Worm (Caenorhabditis elegans) whole organism, L3 larva: ENCODE results near the gene cdk-5.
A peak's percentile ranks its signal among the peaks of the same experiment; 100 is the strongest.

Experiments
- R02D3.7 ChIP-seq: fragments of 150-350 bp; optimal IDR thresholded peaks from 2 replicates; lab custom pipeline; 2014; ENCODE audit warnings: missing biosample characterization, missing genetic modification characterization
- ZK546.5 ChIP-seq: sonication (generic microtip); optimal IDR thresholded peaks from 2 replicates; lab custom pipeline; 2017; ENCODE audit warnings: missing biosample characterization, missing genetic modification characterization
- aly-2 ChIP-seq: fragments of 150-350 bp; optimal IDR thresholded peaks from 2 replicates; lab custom pipeline; 2014; ENCODE audit warnings: missing biosample characterization, missing genetic modification characterization
- ama-1 ChIP-seq: fragments of 150-350 bp; optimal IDR thresholded peaks from 2 replicates; lab custom pipeline; 2018
- ceh-16 ChIP-seq: sonication (generic microtip); optimal IDR thresholded peaks from 2 replicates; lab custom pipeline; 2017; ENCODE audit warnings: missing biosample characterization, missing genetic modification characterization
- ceh-28 ChIP-seq: fragments of 150-350 bp; optimal IDR thresholded peaks from 2 replicates; lab custom pipeline; 2014; ENCODE audit warnings: missing biosample characterization, missing genetic modification reagents, missing genetic modification characterization
- ceh-82 ChIP-seq: fragments of 150-350 bp; optimal IDR thresholded peaks from 2 replicates; lab custom pipeline; 2014; ENCODE audit warnings: missing biosample characterization, missing genetic modification characterization
- ceh-9 ChIP-seq: sonication (generic microtip); optimal IDR thresholded peaks from 2 replicates; lab custom pipeline; 2018; ENCODE audit warnings: missing biosample characterization, missing genetic modification characterization
- daf-12 ChIP-seq: fragments of 150-350 bp; optimal IDR thresholded peaks from 2 replicates; lab custom pipeline; 2014; ENCODE audit warnings: missing biosample characterization, missing genetic modification reagents, missing genetic modification characterization
- egl-27 ChIP-seq: sonication (generic microtip); optimal IDR thresholded peaks from 4 replicates; lab custom pipeline; 2017; ENCODE audit warnings: missing biosample characterization, missing genetic modification reagents, missing genetic modification characterization
- egl-5 ChIP-seq: fragments of 150-350 bp; optimal IDR thresholded peaks from 2 replicates; lab custom pipeline; 2017; ENCODE audit warnings: missing biosample characterization, missing genetic modification reagents, missing genetic modification characterization, inconsistent platforms
- elt-1 ChIP-seq: fragments of 150-350 bp; optimal IDR thresholded peaks from 2 replicates; lab custom pipeline; 2014; ENCODE audit warnings: missing biosample characterization, missing genetic modification characterization
- elt-2 ChIP-seq: sonication (generic microtip); optimal IDR thresholded peaks from 2 replicates; lab custom pipeline; 2016; ENCODE audit warnings: missing genetic modification reagents, mild to moderate bottlenecking, missing genetic modification characterization, missing compliant biosample characterization
- elt-3 ChIP-seq, 3 experiments: fragments of 150-350 bp in 1 of 3; sonication (generic microtip) in 2 of 3; optimal IDR thresholded peaks; 2 replicates in 2 of 3; 4 replicates in 1 of 3; lab custom pipeline; 2014 to 2017; ENCODE audit warnings: missing biosample characterization in 3 of 3, missing genetic modification characterization in 3 of 3
- eor-1 ChIP-seq, 2 experiments: fragments of 150-350 bp; optimal IDR thresholded peaks; 2 replicates each; lab custom pipeline; 2014 to 2018; ENCODE audit warnings: missing biosample characterization in 2 of 2, missing genetic modification characterization in 2 of 2
- fkh-10 ChIP-seq: sonication (generic microtip); optimal IDR thresholded peaks from 2 replicates; lab custom pipeline; 2017; ENCODE audit warnings: missing biosample characterization, missing genetic modification reagents, missing genetic modification characterization
- fkh-2 ChIP-seq: fragments of 150-350 bp; optimal IDR thresholded peaks from 2 replicates; lab custom pipeline; 2014; ENCODE audit warnings: missing biosample characterization, missing genetic modification reagents, missing genetic modification characterization
- fos-1 ChIP-seq: fragments of 150-350 bp; optimal IDR thresholded peaks from 2 replicates; lab custom pipeline; 2014; ENCODE audit warnings: missing biosample characterization, missing genetic modification characterization
- hmg-11 ChIP-seq: sonication (generic microtip); optimal IDR thresholded peaks from 2 replicates; lab custom pipeline; 2016; ENCODE audit warnings: missing genetic modification characterization, missing compliant biosample characterization
- jun-1 ChIP-seq: fragments of 150-350 bp; optimal IDR thresholded peaks from 2 replicates; lab custom pipeline; 2014; ENCODE audit warnings: missing biosample characterization, missing genetic modification reagents, missing genetic modification characterization
- lin-15B ChIP-seq: fragments of 150-350 bp; optimal IDR thresholded peaks from 2 replicates; lab custom pipeline; 2014; ENCODE audit warnings: missing biosample characterization, missing genetic modification characterization
- lin-39 ChIP-seq: fragments of 150-350 bp; optimal IDR thresholded peaks from 2 replicates; lab custom pipeline; 2018; ENCODE audit warnings: missing biosample characterization, missing genetic modification reagents, missing genetic modification characterization
- lsy-12 ChIP-seq: sonication (generic microtip); optimal IDR thresholded peaks from 2 replicates; lab custom pipeline; 2016; ENCODE audit warnings: mild to moderate bottlenecking, missing genetic modification characterization, missing compliant biosample characterization
- mdl-1 ChIP-seq: fragments of 150-350 bp; optimal IDR thresholded peaks from 2 replicates; lab custom pipeline; 2014; ENCODE audit warnings: missing biosample characterization, missing genetic modification characterization
- mml-1 ChIP-seq: fragments of 150-350 bp; sonication (generic microtip); optimal IDR thresholded peaks from 3 replicates; lab custom pipeline; 2014; ENCODE audit warnings: missing biosample characterization, missing genetic modification characterization
- nfya-1 ChIP-seq: sonication (generic microtip); optimal IDR thresholded peaks from 2 replicates; lab custom pipeline; 2017; ENCODE audit warnings: missing genetic modification characterization, mild to moderate bottlenecking, missing compliant biosample characterization, antibody characterized with exemption, moderate library complexity; ENCODE audit not compliant: insufficient read depth
- nhr-11 ChIP-seq: fragments of 150-350 bp; optimal IDR thresholded peaks from 2 replicates; lab custom pipeline; 2014; ENCODE audit warnings: missing biosample characterization, missing genetic modification characterization
- nhr-12 ChIP-seq: fragments of 150-350 bp; optimal IDR thresholded peaks from 2 replicates; lab custom pipeline; 2014; ENCODE audit warnings: missing biosample characterization, missing genetic modification characterization
- nhr-23 ChIP-seq: fragments of 150-350 bp; optimal IDR thresholded peaks from 2 replicates; lab custom pipeline; 2014; ENCODE audit warnings: missing biosample characterization, missing genetic modification reagents, missing genetic modification characterization
- nhr-237 ChIP-seq: fragments of 150-350 bp; optimal IDR thresholded peaks from 2 replicates; lab custom pipeline; 2014; ENCODE audit warnings: missing biosample characterization, missing genetic modification characterization
- nhr-25 ChIP-seq: sonication (generic microtip); optimal IDR thresholded peaks from 2 replicates; lab custom pipeline; 2017; ENCODE audit warnings: missing biosample characterization, missing genetic modification characterization
- nhr-28 ChIP-seq: fragments of 150-350 bp; optimal IDR thresholded peaks from 2 replicates; lab custom pipeline; 2014; ENCODE audit warnings: missing biosample characterization, missing genetic modification characterization
- nhr-43 ChIP-seq: sonication (generic microtip); optimal IDR thresholded peaks from 2 replicates; lab custom pipeline; 2016; ENCODE audit warnings: mild to moderate bottlenecking, missing genetic modification characterization, missing compliant biosample characterization; ENCODE audit not compliant: poor library complexity, severe bottlenecking
- nhr-67 ChIP-seq: fragments of 150-350 bp; optimal IDR thresholded peaks from 2 replicates; lab custom pipeline; 2014; ENCODE audit warnings: missing biosample characterization, missing genetic modification characterization
- nhr-76 ChIP-seq: fragments of 150-350 bp; sonication (generic microtip); optimal IDR thresholded peaks from 5 replicates; lab custom pipeline; 2014; ENCODE audit warnings: missing biosample characterization, missing genetic modification characterization
- nhr-77 ChIP-seq: fragments of 150-350 bp; optimal IDR thresholded peaks from 2 replicates; lab custom pipeline; 2014; ENCODE audit warnings: missing biosample characterization, missing genetic modification characterization
- pha-4 ChIP-seq: fragments of 150-350 bp; optimal IDR thresholded peaks from 2 replicates; lab custom pipeline; 2014; ENCODE audit warnings: missing biosample characterization, missing genetic modification reagents, missing genetic modification characterization
- pqm-1 ChIP-seq: fragments of 150-350 bp; optimal IDR thresholded peaks from 2 replicates; lab custom pipeline; 2017; ENCODE audit warnings: missing biosample characterization, missing genetic modification characterization, inconsistent platforms
- sea-2 ChIP-seq: fragments of 150-350 bp; sonication (generic microtip); optimal IDR thresholded peaks from 4 replicates; lab custom pipeline; 2014; ENCODE audit warnings: missing biosample characterization, missing genetic modification reagents, missing genetic modification characterization
- skn-1 ChIP-seq: fragments of 150-350 bp; optimal IDR thresholded peaks from 2 replicates; lab custom pipeline; 2014; ENCODE audit warnings: missing biosample characterization, missing genetic modification characterization
- snpc-4 ChIP-seq: fragments of 150-350 bp; optimal IDR thresholded peaks from 2 replicates; lab custom pipeline; 2014; ENCODE audit warnings: missing biosample characterization, missing genetic modification characterization
- tbx-2 ChIP-seq: sonication (generic microtip); optimal IDR thresholded peaks from 2 replicates; lab custom pipeline; 2016; ENCODE audit warnings: mild to moderate bottlenecking, missing genetic modification characterization, missing compliant biosample characterization
- unc-39 ChIP-seq: sonication (generic microtip); optimal IDR thresholded peaks from 4 replicates; lab custom pipeline; 2017; ENCODE audit warnings: missing biosample characterization, missing genetic modification characterization
- unc-62 ChIP-seq: fragments of 150-350 bp; sonication (generic microtip); optimal IDR thresholded peaks from 4 replicates; lab custom pipeline; 2014; ENCODE audit warnings: missing biosample characterization, missing genetic modification reagents, missing genetic modification characterization
- zag-1 ChIP-seq: fragments of 150-350 bp; optimal IDR thresholded peaks from 2 replicates; lab custom pipeline; 2014; ENCODE audit warnings: missing biosample characterization, missing genetic modification characterization
- ztf-11 ChIP-seq: fragments of 150-350 bp; optimal IDR thresholded peaks from 2 replicates; lab custom pipeline; 2014; ENCODE audit warnings: missing biosample characterization, missing genetic modification characterization
- ztf-4 ChIP-seq: fragments of 150-350 bp; optimal IDR thresholded peaks from 2 replicates; lab custom pipeline; 2014; ENCODE audit warnings: missing biosample characterization, missing genetic modification characterization

cdk-5 gene

ce11 chrIII:13464493-13465362, 1.4 kb downstream of the cdk-5 start, which contains the start of gene kel-3 (continued):
- TF ChIP-seq nhr-237 (tag; lab: Kevin White, UChicago) (no peak), lin-15B (tag; lab: Kevin White, UChicago) (peak; percentile 34)

DNA sequence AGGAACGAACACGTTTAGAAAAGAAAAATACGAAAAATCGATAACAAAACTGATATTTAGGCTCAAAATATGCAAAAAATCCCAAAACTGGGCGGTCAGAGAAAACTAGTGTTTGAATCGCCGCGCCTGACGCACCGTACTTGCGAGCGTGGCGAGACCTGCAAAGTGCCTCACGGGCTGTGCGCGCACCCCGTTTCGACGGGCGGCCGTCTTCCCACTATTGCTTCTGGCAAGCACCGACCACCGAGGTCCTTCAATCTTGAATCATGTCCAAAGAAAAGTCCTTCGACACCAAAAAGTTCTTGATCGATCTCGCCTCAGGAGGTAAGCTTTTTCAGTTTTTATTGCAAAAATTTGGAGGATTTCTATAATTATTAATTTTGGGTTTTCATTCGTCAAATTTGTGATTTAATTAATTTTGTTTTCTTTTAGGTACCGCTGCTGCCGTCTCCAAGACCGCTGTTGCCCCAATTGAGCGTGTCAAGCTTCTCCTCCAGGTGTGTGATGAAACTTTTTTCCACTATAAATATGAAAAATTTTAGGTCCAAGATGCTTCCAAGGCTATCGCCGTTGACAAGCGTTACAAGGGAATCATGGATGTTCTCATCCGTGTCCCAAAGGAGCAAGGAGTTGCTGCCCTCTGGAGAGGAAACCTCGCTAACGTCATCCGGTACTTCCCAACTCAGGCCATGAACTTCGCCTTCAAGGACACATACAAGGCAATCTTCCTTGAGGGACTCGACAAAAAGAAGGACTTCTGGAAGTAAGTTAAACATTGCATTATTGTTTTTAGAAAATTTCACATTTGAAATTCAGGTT, 3.0 kb downstream of the cdk-5 start, which contains the start of gene ant-1.1:
ant-1.1 (plus strand) TSS at position 199 of the 819 bp plus-strand sequence.
- TF ChIP-seq nhr-67 (tag; lab: Kevin White, UChicago) (no peak), lin-39 (peak; percentile 98), sea-2 (GFP tag; lab: Kevin White, UChicago) (no peak), unc-62 (peak; percentile 41), pqm-1 (peak; percentile 57), nhr-11 (peak; percentile 59), nhr-77 (tag; lab: Kevin White, UChicago) (peak; percentile 20), mdl-1 (tag; lab: Kevin White, UChicago) (no peak), nhr-76 (no peak), lsy-12 (tag; lab: Kevin White, UChicago) (peak; percentile 96), elt-1 (tag; lab: Kevin White, UChicago) (peak; percentile 63), ceh-28 (tag; lab: Kevin White, UChicago) (peak; percentile 92), pha-4 (tag; lab: Kevin White, UChicago) (peak; percentile 87), mml-1 (tag; lab: Kevin White, UChicago) (no peak), tbx-2 (tag; lab: Kevin White, UChicago) (peak; percentile 62), nhr-23 (peak; percentile 92), jun-1 (peak; percentile 90), ztf-4 (peak; percentile 32), ceh-16 (tag; lab: Kevin White, UChicago) (peak; percentile 33), lin-15B (tag; lab: Kevin White, UChicago) (peak; percentile 98), unc-39 (tag; lab: Kevin White, UChicago) (no peak), nhr-25 (peak; percentile 98), ceh-82 (tag; lab: Kevin White, UChicago) (peak; percentile 85), nhr-43 (peak; percentile 93), aly-2 (tag; lab: Kevin White, UChicago) (peak; percentile 31), fkh-2 (tag; lab: Kevin White, UChicago) (no peak), egl-27 (tag; lab: Kevin White, UChicago) (peak; percentile 78), eor-1 (tag; optimal IDR thresholded peaks at IDR 0.05; lab: Kevin White, UChicago) (no peak), skn-1 (tag; lab: Kevin White, UChicago) (peak; percentile 87), elt-3 (tag; optimal IDR thresholded peaks at IDR 0.05; lab: Kevin White, UChicago) (peak in 1 of 3 experiments; percentile 51), snpc-4 (peak; percentile 65), nhr-237 (tag; lab: Kevin White, UChicago) (no peak), fkh-10 (GFP tag; lab: Kevin White, UChicago) (peak; percentile 5), nhr-12 (no peak), hmg-11 (peak; percentile 71), ceh-9 (tag; lab: Kevin White, UChicago) (no peak), ztf-11 (tag; lab: Kevin White, UChicago) (no peak), ZK546.5 (tag; lab: Kevin White, UChicago) (peak; percentile 93), zag-1 (tag; lab: Kevin White, UChicago) (no peak), elt-2 (tag; lab: Kevin White, UChicago) (peak; percentile 80), daf-12 (tag; lab: Kevin White, UChicago) (no peak), ama-1 (lab: Kevin White, UChicago) (peak; percentile 93), nfya-1 (tag; lab: Kevin White, UChicago) (peak; percentile 98), nhr-28 (tag; lab: Kevin White, UChicago) (no peak), fos-1 (peak; percentile 65), R02D3.7 (tag; lab: Kevin White, UChicago) (peak; percentile 84), egl-5 (tag; lab: Kevin White, UChicago) (no peak)
